Worm (Caenorhabditis elegans) whole organism, L1 larva: ENCODE measurements around the gene C03G5.14.

Experiments
- blmp-1 ChIP-seq: fragments of 150-350 bp; optimal IDR thresholded peaks from 2 replicates; lab custom pipeline; 2014; ENCODE audit warnings: missing biosample characterization, missing genetic modification characterization
- ceh-8 ChIP-seq: fragments of 200-800 bp; sonication (Bioruptor generic); optimal IDR thresholded peaks from 2 replicates; lab custom pipeline; 2018; ENCODE audit warnings: mild to moderate bottlenecking, missing genetic modification characterization, moderate library complexity, missing compliant biosample characterization
- ceh-82 ChIP-seq, 3 experiments: fragments of 150-350 bp in 1 of 3; sonication (generic microtip) in 2 of 3; optimal IDR thresholded peaks; 2 replicates each; lab custom pipeline; 2014 to 2017; ENCODE audit warnings: missing biosample characterization in 3 of 3, missing genetic modification characterization in 3 of 3
- ceh-88 ChIP-seq: fragments of 200-800 bp; sonication (Bioruptor generic); IDR thresholded peaks from 2 replicates; pipeline ENCODE4 v1.3.6; 2022; ENCODE audit warnings: missing genetic modification characterization, missing compliant biosample characterization
- ceh-90 ChIP-seq: sonication (generic microtip); optimal IDR thresholded peaks from 2 replicates; lab custom pipeline; 2016; ENCODE audit warnings: missing genetic modification characterization, missing compliant biosample characterization
- dpl-1 ChIP-seq, 3 experiments: fragments of 150-350 bp in 2 of 3; sonication (generic microtip) in 1 of 3; optimal IDR thresholded peaks; 2 replicates each; lab custom pipeline; 2014 to 2017; ENCODE audit warnings: missing biosample characterization in 3 of 3, missing genetic modification characterization in 3 of 3, missing genetic modification reagents in 3 of 3
- elt-2 ChIP-seq: sonication (generic microtip); optimal IDR thresholded peaks from 2 replicates; lab custom pipeline; 2016; ENCODE audit warnings: missing genetic modification characterization, mild to moderate bottlenecking, inconsistent platforms, missing compliant biosample characterization, missing genetic modification reagents
- elt-3 ChIP-seq, 6 experiments: fragments of 150-350 bp in 1 of 6; sonication (generic microtip); optimal IDR thresholded peaks; 2 replicates each; lab custom pipeline; 2017 to 2018; ENCODE audit warnings: missing biosample characterization in 6 of 6, missing genetic modification characterization in 6 of 6, inconsistent platforms in 1 of 6
- ets-5 ChIP-seq: fragments of 200-800 bp; sonication (Bioruptor generic); IDR thresholded peaks from 2 replicates; pipeline ENCODE4 v1.3.6; 2022; ENCODE audit warnings: missing genetic modification characterization, missing compliant biosample characterization
- fkh-10 ChIP-seq: sonication (generic microtip); optimal IDR thresholded peaks from 2 replicates; lab custom pipeline; 2017; ENCODE audit warnings: missing biosample characterization, missing genetic modification reagents, missing genetic modification characterization
- fkh-4 ChIP-seq: sonication (generic microtip); optimal IDR thresholded peaks from 2 replicates; lab custom pipeline; 2016; ENCODE audit warnings: missing compliant biosample characterization, missing genetic modification characterization, borderline replicate concordance
- fkh-8 ChIP-seq: sonication (generic microtip); optimal IDR thresholded peaks from 2 replicates; lab custom pipeline; 2016; ENCODE audit warnings: mild to moderate bottlenecking, missing genetic modification characterization, missing compliant biosample characterization
- hlh-17 ChIP-seq: fragments of 200-800 bp; sonication (Bioruptor generic); optimal IDR thresholded peaks from 2 replicates; lab custom pipeline; 2018; ENCODE audit warnings: missing genetic modification characterization, mild to moderate bottlenecking, missing compliant biosample characterization, moderate library complexity, borderline replicate concordance
- hlh-4 ChIP-seq: sonication (generic microtip); optimal IDR thresholded peaks from 2 replicates; lab custom pipeline; 2016; ENCODE audit warnings: mild to moderate bottlenecking, missing genetic modification characterization, missing compliant biosample characterization
- hpl-2 ChIP-seq: fragments of 150-350 bp; optimal IDR thresholded peaks from 2 replicates; lab custom pipeline; 2014; ENCODE audit warnings: missing biosample characterization, missing genetic modification reagents, missing genetic modification characterization
- jun-1 ChIP-seq: fragments of 150-350 bp; optimal IDR thresholded peaks from 2 replicates; lab custom pipeline; 2014; ENCODE audit warnings: missing biosample characterization, missing genetic modification reagents, missing genetic modification characterization
- lin-14 ChIP-seq: fragments of 200-800 bp; sonication (Bioruptor generic); optimal IDR thresholded peaks from 2 replicates; lab custom pipeline; 2018; ENCODE audit warnings: mild to moderate bottlenecking, missing genetic modification characterization, moderate library complexity, missing compliant biosample characterization
- lin-15B ChIP-seq: fragments of 150-350 bp; sonication (generic microtip); optimal IDR thresholded peaks from 3 replicates; lab custom pipeline; 2014; ENCODE audit warnings: missing biosample characterization, missing genetic modification characterization
- lin-39 ChIP-seq: fragments of 150-350 bp; optimal IDR thresholded peaks from 2 replicates; lab custom pipeline; 2014; ENCODE audit warnings: missing biosample characterization, missing genetic modification reagents, missing genetic modification characterization
- lsy-2 ChIP-seq, 2 experiments: fragments of 150-350 bp; optimal IDR thresholded peaks; 2 replicates each; lab custom pipeline; 2014; ENCODE audit warnings: missing biosample characterization in 2 of 2, missing genetic modification characterization in 2 of 2
- mab-9 ChIP-seq: fragments of 200-800 bp; sonication (Bioruptor generic); IDR thresholded peaks from 2 replicates; pipeline ENCODE4 v1.3.6; 2022; ENCODE audit warnings: missing genetic modification reagents, missing genetic modification characterization, missing compliant biosample characterization
- mef-2 ChIP-seq: fragments of 150-350 bp; optimal IDR thresholded peaks from 2 replicates; lab custom pipeline; 2014; ENCODE audit warnings: missing biosample characterization, missing genetic modification characterization
- mep-1 ChIP-seq: fragments of 150-350 bp; optimal IDR thresholded peaks from 2 replicates; lab custom pipeline; 2014; ENCODE audit warnings: missing biosample characterization, missing genetic modification characterization
- nhr-11 ChIP-seq: fragments of 150-350 bp; optimal IDR thresholded peaks from 2 replicates; lab custom pipeline; 2014; ENCODE audit warnings: missing biosample characterization, missing genetic modification characterization
- nhr-237 ChIP-seq: fragments of 150-350 bp; optimal IDR thresholded peaks from 2 replicates; lab custom pipeline; 2014; ENCODE audit warnings: missing biosample characterization, missing genetic modification characterization
- nhr-47 ChIP-seq: sonication (generic microtip); optimal IDR thresholded peaks from 2 replicates; lab custom pipeline; 2016; ENCODE audit warnings: mild to moderate bottlenecking, missing genetic modification characterization, moderate library complexity, missing compliant biosample characterization
- nhr-71 ChIP-seq: sonication (generic microtip); optimal IDR thresholded peaks from 2 replicates; lab custom pipeline; 2016; ENCODE audit warnings: mild to moderate bottlenecking, missing genetic modification characterization, moderate library complexity, missing compliant biosample characterization
- nhr-77 ChIP-seq: fragments of 150-350 bp; optimal IDR thresholded peaks from 2 replicates; lab custom pipeline; 2014; ENCODE audit warnings: missing biosample characterization, missing genetic modification characterization
- nhr-85 ChIP-seq: sonication (generic microtip); peaks from one replicate; lab custom pipeline; 2016; ENCODE audit warnings: missing genetic modification characterization, inconsistent platforms, missing compliant biosample characterization
- pag-3 ChIP-seq: sonication (generic microtip); optimal IDR thresholded peaks from 2 replicates; lab custom pipeline; 2017; ENCODE audit warnings: missing genetic modification characterization, mild to moderate bottlenecking, missing compliant biosample characterization, antibody characterized with exemption, borderline replicate concordance; ENCODE audit not compliant: insufficient read depth
- pqm-1 ChIP-seq: sonication (generic microtip); optimal IDR thresholded peaks from 3 replicates; lab custom pipeline; 2017; ENCODE audit warnings: missing biosample characterization, missing genetic modification characterization
- snu-23 ChIP-seq: sonication (generic microtip); optimal IDR thresholded peaks from 2 replicates; lab custom pipeline; 2016; ENCODE audit warnings: missing genetic modification characterization, missing compliant biosample characterization
- sox-4 ChIP-seq: sonication (generic microtip); optimal IDR thresholded peaks from 2 replicates; lab custom pipeline; 2016; ENCODE audit warnings: missing genetic modification characterization, missing compliant biosample characterization
- sptf-1 ChIP-seq: fragments of 150-350 bp; optimal IDR thresholded peaks from 2 replicates; lab custom pipeline; 2014; ENCODE audit warnings: missing biosample characterization, missing genetic modification characterization
- tbx-2 ChIP-seq: sonication (generic microtip); optimal IDR thresholded peaks from 2 replicates; lab custom pipeline; 2016; ENCODE audit warnings: missing genetic modification characterization, missing compliant biosample characterization
- unc-30 ChIP-seq: sonication (generic microtip); optimal IDR thresholded peaks from 2 replicates; lab custom pipeline; 2017; ENCODE audit warnings: missing biosample characterization, missing genetic modification characterization
- vab-15 ChIP-seq: sonication (generic microtip); optimal IDR thresholded peaks from 2 replicates; lab custom pipeline; 2017; ENCODE audit warnings: missing genotype, mild to moderate bottlenecking, missing genetic modification characterization, missing compliant biosample characterization
- ztf-11 ChIP-seq, 2 experiments: sonication (generic microtip); optimal IDR thresholded peaks; 2 replicates each; lab custom pipeline; 2016 to 2017; ENCODE audit warnings: missing genetic modification characterization in 2 of 2, missing biosample characterization in 1 of 2, missing compliant biosample characterization in 1 of 2
- ztf-4 ChIP-seq: fragments of 150-350 bp; optimal IDR thresholded peaks from 2 replicates; lab custom pipeline; 2014; ENCODE audit warnings: missing biosample characterization, missing genetic modification characterization

C03G5.14 gene

DNA sequence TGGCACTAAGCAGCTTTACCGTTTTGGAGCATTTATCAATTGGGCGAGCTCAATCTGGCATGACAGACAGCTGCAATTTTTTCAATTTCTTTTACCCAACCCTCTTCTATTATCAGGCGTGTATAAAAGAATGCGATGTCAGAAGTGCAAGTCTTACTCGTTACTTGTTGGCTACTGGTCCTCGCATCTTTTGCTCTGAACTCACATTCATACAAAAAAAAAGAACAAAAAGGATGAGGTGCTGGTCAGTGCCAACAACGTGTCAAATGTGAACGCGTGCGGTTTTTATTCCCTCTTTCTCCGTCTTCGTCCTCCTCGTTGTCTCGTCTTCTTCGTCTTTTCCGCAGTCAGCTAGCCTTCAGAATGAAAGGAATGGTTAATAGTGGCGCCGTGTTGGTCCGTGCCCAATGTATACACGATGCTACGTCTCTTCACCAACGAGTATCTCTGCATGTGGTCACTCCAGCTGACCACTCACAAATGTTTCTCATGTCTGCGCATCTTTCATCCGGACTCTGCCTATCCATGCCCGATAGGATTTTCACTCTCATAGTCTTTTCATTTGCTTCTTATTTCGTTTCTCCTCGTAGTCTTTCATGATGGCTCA lies 44.2 kb downstream of the C03G5.14 start:
- TF ChIP-seq ztf-11 (tag; optimal IDR thresholded peaks at IDR 0.05; lab: Kevin White, UChicago) (no peak), lin-14 (peak; percentile 56), nhr-77 (no peak), nhr-237 (no peak), ztf-4 (tag; lab: Kevin White, UChicago) (peak; percentile 15), mab-9 (GFP tag; lab: Robert Waterston, UW) (no peak), lin-39 (no peak), fkh-4 (tag; lab: Kevin White, UChicago) (no peak), lin-15B (no peak), unc-30 (tag; lab: Kevin White, UChicago) (no peak), lsy-2 (tag; optimal IDR thresholded peaks at IDR 0.05; lab: Kevin White, UChicago) (no peak), jun-1 (tag; lab: Kevin White, UChicago) (no peak), nhr-85 (tag; lab: Kevin White, UChicago) (no peak), ceh-82 (tag; optimal IDR thresholded peaks at IDR 0.05; lab: Kevin White, UChicago) (peak in 1 of 3 experiments; percentile 6), mef-2 (no peak), hlh-17 (no peak), nhr-71 (tag; lab: Kevin White, UChicago) (no peak), blmp-1 (peak; percentile 89), snu-23 (GFP tag; lab: Kevin White, UChicago) (peak; percentile 1)

DNA sequence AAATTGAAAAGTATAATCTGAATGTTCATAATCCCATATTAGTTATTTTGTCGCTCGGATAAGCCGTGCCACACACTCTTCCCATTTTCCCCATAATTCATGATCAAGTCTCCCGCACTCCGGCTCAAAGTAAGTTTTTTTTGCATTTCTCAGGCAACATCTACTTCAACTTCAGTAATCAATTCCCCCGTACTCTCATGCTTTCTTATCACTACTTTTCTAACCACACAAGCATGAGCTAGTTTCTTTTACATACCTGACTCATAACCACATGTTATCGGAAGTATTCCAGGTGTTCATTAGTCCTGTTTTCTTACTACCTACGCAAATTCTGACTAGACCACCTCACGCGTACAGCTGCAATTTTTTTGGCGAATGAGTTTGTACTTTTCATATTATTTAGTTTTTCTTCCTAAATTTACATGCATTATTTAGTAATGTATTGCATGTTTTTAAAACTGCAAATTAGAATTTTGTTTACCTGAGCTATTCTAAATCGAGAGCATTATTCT lies 44.9 kb downstream of the C03G5.14 start:
- no peak for TF ChIP-seq mef-2
- TF ChIP-seq lsy-2 (tag; optimal IDR thresholded peaks at IDR 0.05; lab: Kevin White, UChicago) = no peak
- no peak for TF ChIP-seq mab-9 (GFP tag; lab: Robert Waterston, UW)
- peak; percentile 77 for TF ChIP-seq fkh-8 (tag; lab: Kevin White, UChicago)
- no peak for TF ChIP-seq pag-3 (tag; lab: Kevin White, UChicago)
- no peak for TF ChIP-seq lin-15B
- TF ChIP-seq lin-39 = no peak
- TF ChIP-seq mep-1 (tag; lab: Kevin White, UChicago) = no peak
- no peak for TF ChIP-seq ceh-8 (GFP tag; lab: Kevin White, UChicago)
- TF ChIP-seq sox-4 (tag; lab: Kevin White, UChicago) = peak; percentile 39
- TF ChIP-seq ceh-88 (GFP tag; lab: Robert Waterston, UW) = no peak
- no peak for TF ChIP-seq pqm-1 (tag; lab: Kevin White, UChicago)
- TF ChIP-seq tbx-2 (tag; lab: Kevin White, UChicago) = no peak
- TF ChIP-seq hpl-2 = no peak
- no peak for TF ChIP-seq sptf-1
- TF ChIP-seq nhr-11 = peak; percentile 42
- TF ChIP-seq vab-15 (tag; lab: Kevin White, UChicago) = no peak
- no peak for TF ChIP-seq dpl-1 (GFP tag; optimal IDR thresholded peaks at IDR 0.05; lab: Kevin White, UChicago)
- peak; percentile 55 for TF ChIP-seq hlh-4 (tag; lab: Kevin White, UChicago)
- TF ChIP-seq nhr-71 (tag; lab: Kevin White, UChicago) = peak; percentile 54
- no peak for TF ChIP-seq fkh-10
- TF ChIP-seq nhr-47 (tag; lab: Kevin White, UChicago) = peak; percentile 56
- TF ChIP-seq ets-5 = no peak
- peak; percentile 13 for TF ChIP-seq nhr-85 (tag; lab: Kevin White, UChicago)
- TF ChIP-seq elt-3 (tag; optimal IDR thresholded peaks at IDR 0.05; lab: Kevin White, UChicago) = no peak
- TF ChIP-seq, all 84 proteins: peak for 7

DNA sequence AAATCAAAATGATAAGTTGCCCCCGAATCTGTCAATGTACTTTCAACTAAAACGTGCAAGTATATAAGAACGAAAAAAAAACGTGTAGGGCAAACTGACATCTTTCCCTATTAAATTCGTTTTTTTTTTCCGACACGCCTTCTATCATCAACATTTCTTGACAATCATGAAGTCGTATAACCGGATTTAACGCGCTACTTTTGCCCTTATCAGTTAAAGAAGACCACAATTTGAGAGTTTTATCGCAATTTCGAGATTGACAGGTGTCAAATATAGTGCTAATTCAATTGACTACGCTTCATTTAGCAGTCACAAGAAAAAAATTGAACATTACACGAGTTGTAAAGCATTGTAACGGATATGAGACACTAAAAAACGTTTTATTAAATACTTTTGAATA lies 45.5 kb downstream of the C03G5.14 start:
- TF ChIP-seq blmp-1 = peak; percentile 32
- TF ChIP-seq lin-14 = peak; percentile 24
- TF ChIP-seq ceh-90 (tag; lab: Kevin White, UChicago) = no peak
- peak; percentile 40 for TF ChIP-seq nhr-85 (tag; lab: Kevin White, UChicago)
- peak in 3 of 6 experiments; percentile 2 to 12 (median 10) for TF ChIP-seq elt-3 (tag; optimal IDR thresholded peaks at IDR 0.05; lab: Kevin White, UChicago)
- TF ChIP-seq elt-2 (tag; lab: Kevin White, UChicago) = no peak
- TF ChIP-seq, all 84 proteins: peak for 4
